Fruit fly (Drosophila melanogaster) whole organism, embryonic: ENCODE measurements around the gene CG42263.

Experiments
- Antp ChIP-seq: fragments of 200-800 bp; sonication (Bioruptor generic); optimal IDR thresholded peaks from 3 replicates; lab custom pipeline; 2016; ENCODE audit warnings: missing biosample characterization, missing genetic modification characterization
- Bgb ChIP-seq: fragments of 200-800 bp; sonication (Bioruptor generic); IDR thresholded peaks from 2 replicates; pipeline ENCODE4 v1.3.6; 2022; ENCODE audit warnings: missing biosample characterization, missing genetic modification characterization; ENCODE audit not compliant: partially characterized antibody
- CG11398 ChIP-seq: fragments of 200-800 bp; sonication (Bioruptor generic); optimal IDR thresholded peaks from 2 replicates; lab custom pipeline; 2016; ENCODE audit warnings: missing biosample characterization, missing genetic modification characterization
- CG11695 ChIP-seq: fragments of 200-800 bp; sonication (Bioruptor generic); IDR thresholded peaks from 3 replicates; pipeline ENCODE4 v1.3.6; 2022; ENCODE audit warnings: missing biosample characterization, missing genetic modification characterization
- CG12155 ChIP-seq: fragments of 200-800 bp; sonication (Bioruptor generic); optimal IDR thresholded peaks from 3 replicates; lab custom pipeline; 2016; ENCODE audit warnings: missing biosample characterization, missing genetic modification characterization
- CG14860 ChIP-seq: fragments of 200-800 bp; sonication (Bioruptor generic); IDR thresholded peaks from 3 replicates; pipeline ENCODE4 v1.3.6; 2022; ENCODE audit warnings: missing biosample characterization, missing genetic modification characterization; ENCODE audit not compliant: partially characterized antibody
- CG14965 ChIP-seq: fragments of 200-800 bp; sonication (Bioruptor generic); optimal IDR thresholded peaks from 2 replicates; lab custom pipeline; 2016; ENCODE audit warnings: missing biosample characterization, missing genetic modification characterization, borderline replicate concordance
- CG1602 ChIP-seq: fragments of 200-800 bp; sonication (Bioruptor generic); optimal IDR thresholded peaks from 3 replicates; lab custom pipeline; 2016; ENCODE audit warnings: missing biosample characterization, missing genetic modification characterization
- CG16813 ChIP-seq: fragments of 200-800 bp; sonication (Bioruptor generic); IDR thresholded peaks from 3 replicates; pipeline ENCODE4 v1.3.6; 2022; ENCODE audit warnings: missing biosample characterization, missing genetic modification characterization; ENCODE audit not compliant: partially characterized antibody
- CG2120 ChIP-seq: fragments of 200-800 bp; sonication (Bioruptor generic); optimal IDR thresholded peaks from 3 replicates; lab custom pipeline; 2016; ENCODE audit warnings: missing biosample characterization, missing genetic modification characterization
- CG31224 ChIP-seq: fragments of 200-800 bp; sonication (Bioruptor generic); IDR thresholded peaks from 2 replicates; pipeline ENCODE4 v1.3.6; 2022; ENCODE audit warnings: missing biosample characterization, missing genetic modification characterization
- CG31365 ChIP-seq: fragments of 200-800 bp; sonication (Bioruptor generic); optimal IDR thresholded peaks from 2 replicates; lab custom pipeline; 2018; ENCODE audit warnings: missing biosample characterization, mild to moderate bottlenecking, missing genetic modification characterization
- CG31388 ChIP-seq: fragments of 200-800 bp; sonication (Bioruptor generic); optimal IDR thresholded peaks from 2 replicates; lab custom pipeline; 2016; ENCODE audit warnings: missing biosample characterization, missing genetic modification characterization
- CG33213 ChIP-seq: fragments of 200-800 bp; sonication (Bioruptor generic); optimal IDR thresholded peaks from 3 replicates; lab custom pipeline; 2016; ENCODE audit warnings: missing biosample characterization, missing genetic modification characterization
- CG4854 ChIP-seq: fragments of 200-800 bp; sonication (Bioruptor generic); optimal IDR thresholded peaks from 2 replicates; lab custom pipeline; 2016; ENCODE audit warnings: missing biosample characterization, missing genetic modification characterization, inconsistent platforms
- CG6791 ChIP-seq: fragments of 200-800 bp; sonication (Bioruptor generic); IDR thresholded peaks from 3 replicates; pipeline ENCODE4 v1.3.6; 2022; ENCODE audit warnings: missing biosample characterization, missing genetic modification characterization; ENCODE audit not compliant: partially characterized antibody
- CG7745 ChIP-seq: fragments of 200-800 bp; sonication (Bioruptor generic); optimal IDR thresholded peaks from 2 replicates; lab custom pipeline; 2018; ENCODE audit warnings: missing biosample characterization, mild to moderate bottlenecking, missing genetic modification characterization, moderate library complexity
- CG7786 ChIP-seq: fragments of 200-800 bp; sonication (Bioruptor generic); optimal IDR thresholded peaks from 2 replicates; lab custom pipeline; 2016; ENCODE audit warnings: missing biosample characterization, missing genetic modification characterization
- CG8388 ChIP-seq: fragments of 200-800 bp; sonication (Bioruptor generic); optimal IDR thresholded peaks from 2 replicates; lab custom pipeline; 2019; ENCODE audit warnings: missing biosample characterization, mild to moderate bottlenecking, missing genetic modification characterization, moderate library complexity
- CG8944 ChIP-seq: fragments of 200-800 bp; sonication (Bioruptor generic); optimal IDR thresholded peaks from 3 replicates; lab custom pipeline; 2016; ENCODE audit warnings: missing biosample characterization, missing genetic modification characterization
- CkIIα-i1 ChIP-seq: fragments of 200-800 bp; sonication (Bioruptor generic); IDR thresholded peaks from 2 replicates; pipeline ENCODE4 v1.3.6; 2022; ENCODE audit warnings: missing biosample characterization, missing genetic modification characterization
- CrebB ChIP-seq: fragments of 200-800 bp; sonication (Bioruptor generic); optimal IDR thresholded peaks from 3 replicates; lab custom pipeline; 2018; ENCODE audit warnings: missing biosample characterization, mild to moderate bottlenecking, missing genetic modification characterization
- Dip3 ChIP-seq: fragments of 200-800 bp; sonication (Bioruptor generic); optimal IDR thresholded peaks from 3 replicates; lab custom pipeline; 2016; ENCODE audit warnings: missing biosample characterization, missing genetic modification characterization
- Gug ChIP-seq: fragments of 200-800 bp; sonication (Bioruptor generic); IDR thresholded peaks from 4 replicates; pipeline ENCODE4 v1.3.6; 2022; ENCODE audit warnings: missing biosample characterization, missing genetic modification characterization
- Hmx ChIP-seq: fragments of 200-800 bp; sonication (Bioruptor generic); optimal IDR thresholded peaks from 2 replicates; lab custom pipeline; 2016; ENCODE audit warnings: missing biosample characterization, missing genetic modification characterization
- Neu2 ChIP-seq: fragments of 200-800 bp; sonication (Bioruptor generic); optimal IDR thresholded peaks from 3 replicates; lab custom pipeline; 2016; ENCODE audit warnings: missing biosample characterization, missing genetic modification characterization, borderline replicate concordance
- Nf-YA ChIP-seq: fragments of 200-800 bp; sonication (Bioruptor generic); IDR thresholded peaks from 2 replicates; pipeline ENCODE4 v1.3.6; 2022; ENCODE audit warnings: missing biosample characterization, missing genetic modification characterization
- Trl ChIP-seq, 3 experiments: fragments of >200 bp in 2 of 3; fragments of 200-800 bp in 1 of 3; sonication (Bioruptor generic) in 1 of 3; optimal IDR thresholded peaks; 2 replicates in 1 of 3; 3 replicates in 2 of 3; lab custom pipeline; 2016 to 2017; ENCODE audit warnings: missing biosample characterization in 1 of 3, missing genetic modification characterization in 1 of 3
- aop ChIP-seq: fragments of 200-800 bp; sonication (Bioruptor generic); IDR thresholded peaks from 2 replicates; pipeline ENCODE4 v1.3.6; 2022; ENCODE audit warnings: missing biosample characterization, missing genetic modification characterization
- ase ChIP-seq: fragments of 200-800 bp; sonication (Bioruptor generic); IDR thresholded peaks from 3 replicates; pipeline ENCODE4 v1.3.6; 2022; ENCODE audit warnings: missing biosample characterization, missing genetic modification characterization
- bbx ChIP-seq: fragments of 200-800 bp; sonication (Bioruptor generic); IDR thresholded peaks from 2 replicates; pipeline ENCODE4 v1.3.6; 2022; ENCODE audit warnings: missing biosample characterization, missing genetic modification characterization; ENCODE audit not compliant: partially characterized antibody
- chinmo ChIP-seq: fragments of 200-800 bp; sonication (Bioruptor generic); IDR thresholded peaks from 4 replicates; pipeline ENCODE4 v1.3.6; 2022; ENCODE audit warnings: missing biosample characterization, missing genetic modification characterization; ENCODE audit not compliant: partially characterized antibody
- chm ChIP-seq: fragments of 200-800 bp; sonication (Bioruptor generic); IDR thresholded peaks from 2 replicates; pipeline ENCODE4 v1.3.6; 2022; ENCODE audit warnings: missing biosample characterization, missing genetic modification characterization
- da ChIP-seq: fragments of 200-800 bp; sonication (Bioruptor generic); optimal IDR thresholded peaks from 2 replicates; lab custom pipeline; 2016; ENCODE audit warnings: missing biosample characterization, missing genetic modification characterization
- dimm ChIP-seq: fragments of 200-800 bp; sonication (Bioruptor generic); IDR thresholded peaks from 2 replicates; pipeline ENCODE4 v1.3.6; 2022; ENCODE audit warnings: missing biosample characterization, missing genetic modification characterization
- en ChIP-seq: fragments of 200-800 bp; sonication (Bioruptor generic); optimal IDR thresholded peaks from 2 replicates; lab custom pipeline; 2016; ENCODE audit warnings: missing biosample characterization, missing genetic modification characterization
- grn ChIP-seq: fragments of 200-800 bp; sonication (Bioruptor generic); optimal IDR thresholded peaks from 3 replicates; lab custom pipeline; 2017; ENCODE audit warnings: missing biosample characterization, missing genetic modification characterization
- hkb ChIP-seq, 2 experiments: fragments of 200-800 bp in 1 of 2; fragments of >200 bp in 1 of 2; sonication (Bioruptor generic) in 1 of 2; IDR thresholded peaks in 1 of 2; optimal IDR thresholded peaks in 1 of 2; 2 replicates each; pipeline versions ENCODE4 v1.3.6 to Lab custom; 2017 to 2022; ENCODE audit warnings: missing biosample characterization in 1 of 2, missing genetic modification characterization in 1 of 2
- ind ChIP-seq: fragments of 200-800 bp; sonication (Bioruptor generic); optimal IDR thresholded peaks from 3 replicates; lab custom pipeline; 2016; ENCODE audit warnings: missing biosample characterization, missing genetic modification characterization
- jigr1 ChIP-seq: fragments of 200-800 bp; sonication (Bioruptor generic); IDR thresholded peaks from 3 replicates; pipeline ENCODE4 v1.3.6; 2022; ENCODE audit warnings: missing biosample characterization, missing genetic modification characterization
- lola ChIP-seq, 3 experiments: fragments of >200 bp in 2 of 3; fragments of 200-800 bp in 1 of 3; sonication (Bioruptor generic) in 1 of 3; optimal IDR thresholded peaks; 2 replicates each; lab custom pipeline; 2017 to 2019; ENCODE audit warnings: missing biosample characterization in 3 of 3, missing genetic modification characterization in 3 of 3, mild to moderate bottlenecking in 1 of 3, moderate library complexity in 1 of 3
- so ChIP-seq: fragments of 200-800 bp; sonication (Bioruptor generic); IDR thresholded peaks from 3 replicates; pipeline ENCODE4 v1.3.6; 2022; ENCODE audit warnings: missing biosample characterization, missing genetic modification characterization
- tap ChIP-seq: fragments of 200-800 bp; optimal IDR thresholded peaks from 3 replicates; lab custom pipeline; 2019; ENCODE audit warnings: missing biosample characterization, mild to moderate bottlenecking, missing genetic modification characterization, moderate library complexity
- tio ChIP-seq: fragments of 200-800 bp; sonication (Bioruptor generic); optimal IDR thresholded peaks from 2 replicates; lab custom pipeline; 2017; ENCODE audit warnings: missing biosample characterization, missing genetic modification characterization, inconsistent platforms

The CG42263 gene

dm6 chr3L:19991714-19992231 lies 36.2 kb upstream of the CG42263 start, which contains the start of the genes CG7646 and Nca (continued):
- TF ChIP-seq CG16813 (peak; percentile 91), Dip3 (GFP tag; lab: Kevin White, UChicago) (no peak), CG31388 (GFP tag; lab: Kevin White, UChicago) (no peak), lola (GFP tag; optimal IDR thresholded peaks at IDR 0.05; lab: Kevin White, UChicago) (no peak), CG7745 (no peak), CG33213 (GFP tag; lab: Kevin White, UChicago) (no peak), CG8388 (GFP tag; lab: Kevin White, UChicago) (no peak), ase (GFP tag; lab: Robert Waterston, UW) (no peak), aop (GFP tag; lab: Robert Waterston, UW) (no peak), CG7786 (GFP tag; lab: Kevin White, UChicago) (no peak), CrebB (peak; percentile 51), CkIIα-i1 (GFP tag; lab: Robert Waterston, UW) (no peak), Trl (optimal IDR thresholded peaks at IDR 0.05; lab: Kevin White, UChicago) (no peak), Trl (GFP tag; optimal IDR thresholded peaks at IDR 0.05; lab: Kevin White, UChicago) (no peak), Neu2 (no peak), CG2120 (GFP tag; lab: Kevin White, UChicago) (peak; percentile 10), CG31365 (tag; lab: Kevin White, UChicago) (no peak), tio (no peak), CG6791 (GFP tag; lab: Robert Waterston, UW) (peak; percentile 95), CG14860 (GFP tag; lab: Robert Waterston, UW) (peak; percentile 88), CG8944 (no peak), chm (GFP tag; lab: Robert Waterston, UW) (no peak), CG4854 (GFP tag; lab: Kevin White, UChicago) (no peak), CG31224 (GFP tag; lab: Robert Waterston, UW) (no peak), da (GFP tag; lab: Kevin White, UChicago) (no peak), Nf-YA (GFP tag; lab: Robert Waterston, UW) (no peak), Bgb (GFP tag; lab: Robert Waterston, UW) (peak; percentile 96), Gug (GFP tag; lab: Robert Waterston, UW) (no peak), tap (no peak), CG12155 (GFP tag; lab: Kevin White, UChicago) (no peak), CG11695 (GFP tag; lab: Robert Waterston, UW) (no peak), en (GFP tag; lab: Kevin White, UChicago) (no peak), dimm (GFP tag; lab: Robert Waterston, UW) (no peak), CG14965 (GFP tag; lab: Kevin White, UChicago) (no peak), CG1602 (GFP tag; lab: Kevin White, UChicago) (no peak), Hmx (GFP tag; lab: Kevin White, UChicago) (no peak), chinmo (GFP tag; lab: Robert Waterston, UW) (no peak; the same call in 3 of the 4 replicates), ind (GFP tag; lab: Kevin White, UChicago) (no peak), jigr1 (no peak), hkb (optimal IDR thresholded peaks at IDR 0.05; lab: Kevin White, UChicago) (no peak), hkb (GFP tag; IDR thresholded peaks at IDR 0.05; lab: Robert Waterston, UW) (no peak), so (GFP tag; lab: Robert Waterston, UW) (no peak), bbx (GFP tag; lab: Robert Waterston, UW) (peak; percentile 95), Antp (GFP tag; lab: Kevin White, UChicago) (no peak), CG11398 (GFP tag; lab: Kevin White, UChicago) (no peak), grn (no peak)
